Worm (Caenorhabditis elegans): Measurements from ENCODE around the gene clec-139.
A peak's percentile ranks its signal among the peaks of the same experiment; 100 is the strongest.

The clec-139 gene

DNA sequence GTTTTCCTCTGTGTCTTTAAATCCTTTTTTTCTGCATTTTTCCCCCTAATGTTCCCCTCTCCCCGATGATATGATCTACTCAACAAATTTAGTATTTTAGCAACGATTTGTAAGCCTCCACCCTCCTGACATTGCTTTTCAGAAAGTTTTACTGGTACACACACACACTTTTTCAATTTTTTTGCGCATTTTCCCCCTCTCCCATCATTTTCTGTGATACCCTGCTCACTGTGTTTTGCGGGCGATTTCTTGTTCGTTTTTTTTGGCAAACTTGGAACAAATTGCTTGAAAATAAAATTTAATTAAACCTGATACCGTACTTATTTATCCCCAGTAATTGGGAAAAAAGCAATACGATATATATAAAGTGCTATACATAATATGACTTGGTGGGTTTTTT is 30.9 kb downstream of the clec-139 start (continued):
- TF ChIP-seq ekl-4 (GFP tag; IDR thresholded peaks at IDR 0.05): 0 out of 2 replicates have a peak, but pooled peaks have one; percentile 48
- no peak for TF ChIP-seq K11D2.4 (GFP tag; IDR thresholded peaks at IDR 0.05)
- no peak for TF ChIP-seq somi-1 (GFP tag; optimal IDR thresholded peaks at IDR 0.05)
- TF ChIP-seq lin-40 (tag; optimal IDR thresholded peaks at IDR 0.05): no peak
- peak; percentile 52; the same call in 1 of the 2 replicates for TF ChIP-seq B0336.3 (GFP tag; IDR thresholded peaks at IDR 0.05)
- TF ChIP-seq hmg-1.2 (GFP tag; IDR thresholded peaks at IDR 0.05): no peak
- TF ChIP-seq ztf-6 (GFP tag; IDR thresholded peaks at IDR 0.05): no peak
- TF ChIP-seq B0035.1 (tag; optimal IDR thresholded peaks at IDR 0.05): no peak
- TF ChIP-seq ztf-28 (GFP tag; IDR thresholded peaks at IDR 0.05): no peak
- 0 out of 2 replicates have a peak, but pooled peaks have one; percentile 40 for TF ChIP-seq Y53G8AR.9 (GFP tag; conservative IDR thresholded peaks at IDR 0.05)
- peak; percentile 42 for TF ChIP-seq athp-1 (tag; optimal IDR thresholded peaks at IDR 0.05)
- no peak for TF ChIP-seq fkh-3 (tag; optimal IDR thresholded peaks at IDR 0.05)
- no peak for TF ChIP-seq let-607 (tag; optimal IDR thresholded peaks at IDR 0.05)
- no peak for TF ChIP-seq egl-18 (GFP tag; IDR thresholded peaks at IDR 0.05)
- no peak for TF ChIP-seq nhr-27 (tag; optimal IDR thresholded peaks at IDR 0.05)
- peak; percentile 32 for TF ChIP-seq sptf-2 (GFP tag; optimal IDR thresholded peaks at IDR 0.05)
- no peak for TF ChIP-seq F55B11.4 (tag; optimal IDR thresholded peaks at IDR 0.05; ENCODE audit: borderline replicate concordance, insufficient read depth)
- no peak for TF ChIP-seq T07F8.4 (tag; optimal IDR thresholded peaks at IDR 0.05)
- TF ChIP-seq nfyb-1 (GFP tag; IDR thresholded peaks at IDR 0.05): no peak
- TF ChIP-seq mes-4 (tag; optimal IDR thresholded peaks at IDR 0.05): no peak
- 0 out of 2 replicates have a peak, but pooled peaks have one; percentile 5 for TF ChIP-seq Y67H2A.10 (GFP tag; conservative IDR thresholded peaks at IDR 0.05)
- peak; percentile 60; the same call in 1 of the 2 replicates for TF ChIP-seq Y79H2A.3 (GFP tag; conservative IDR thresholded peaks at IDR 0.05)
- peak; percentile 45 for TF ChIP-seq atf-7 (tag; optimal IDR thresholded peaks at IDR 0.05)
- TF ChIP-seq nhr-90 (tag; optimal IDR thresholded peaks at IDR 0.05): no peak
- TF ChIP-seq pbrm-1 (GFP tag; IDR thresholded peaks at IDR 0.05): peak; percentile 70
- TF ChIP-seq let-526 (GFP tag; IDR thresholded peaks at IDR 0.05): no peak
- TF ChIP-seq Y53F4B.3 (GFP tag; IDR thresholded peaks at IDR 0.05): no peak
- no peak for TF ChIP-seq nfya-1 (tag; optimal IDR thresholded peaks at IDR 0.05; ENCODE audit: borderline replicate concordance, insufficient read depth)
- no peak for TF ChIP-seq rpc-1 (optimal IDR thresholded peaks at IDR 0.05)
- no peak for TF ChIP-seq rpc-1 (tag; optimal IDR thresholded peaks at IDR 0.05)
- TF ChIP-seq F10E7.11 (tag; optimal IDR thresholded peaks at IDR 0.05): no peak
- TF ChIP-seq nhr-120 (GFP tag; IDR thresholded peaks at IDR 0.05): no peak
- TF ChIP-seq ets-4 (GFP tag; optimal IDR thresholded peaks at IDR 0.05): no peak
- TF ChIP-seq mcd-1 (GFP tag; IDR thresholded peaks at IDR 0.05): no peak
- TF ChIP-seq lsl-1 (GFP tag; optimal IDR thresholded peaks at IDR 0.05): peak; percentile 35
- TF ChIP-seq hsf-1 (GFP tag; IDR thresholded peaks at IDR 0.05): peak; percentile 43; the same call in 1 of the 2 replicates
- no peak for TF ChIP-seq rec-8 (tag; optimal IDR thresholded peaks at IDR 0.05)
- 0 out of 2 replicates have a peak, but pooled peaks have one; percentile 58 for TF ChIP-seq lin-26 (GFP tag; IDR thresholded peaks at IDR 0.05)
- TF ChIP-seq lag-1 (GFP tag; IDR thresholded peaks at IDR 0.05): no peak
- TF ChIP-seq ztf-26 (tag; optimal IDR thresholded peaks at IDR 0.05): no peak
- no peak for TF ChIP-seq lin-35 (GFP tag; optimal IDR thresholded peaks at IDR 0.05)
- no peak for TF ChIP-seq efl-1 (GFP tag; optimal IDR thresholded peaks at IDR 0.05)
- TF ChIP-seq chd-7 (tag; optimal IDR thresholded peaks at IDR 0.05): no peak
- 0 out of 2 replicates have a peak, but pooled peaks have one; percentile 42 for TF ChIP-seq aptf-3 (GFP tag; IDR thresholded peaks at IDR 0.05)
- TF ChIP-seq snpc-1.1 (tag; optimal IDR thresholded peaks at IDR 0.05; ENCODE audit: insufficient read depth): no peak
- TF ChIP-seq aptf-2 (GFP tag; conservative IDR thresholded peaks at IDR 0.05): 0 out of 2 replicates have a peak, but pooled peaks have one; percentile 20
- no peak for TF ChIP-seq mxl-1 (tag; optimal IDR thresholded peaks at IDR 0.05)
- TF ChIP-seq madf-3 (GFP tag; IDR thresholded peaks at IDR 0.05): no peak

Data from whole organism, young adult.